Fruit fly (Drosophila melanogaster) whole organism, adult: Measurements from ENCODE around the gene NSD.

ENCODE experiments used
- CG11617 ChIP-seq: fragments of 200-800 bp; sonication (Bioruptor generic); optimal IDR thresholded peaks from 2 replicates; lab custom pipeline; 2017; ENCODE audit warnings: mild to moderate bottlenecking, missing biosample characterization, missing genetic modification reagents, missing genetic modification characterization
- CG12768 ChIP-seq: fragments of 200-800 bp; sonication (Bioruptor generic); optimal IDR thresholded peaks from 2 replicates; lab custom pipeline; 2017; ENCODE audit warnings: missing biosample characterization, missing genetic modification characterization, mild to moderate bottlenecking, moderate library complexity, missing genetic modification reagents
- CG14711 ChIP-seq: fragments of 200-800 bp; sonication (Bioruptor generic); optimal IDR thresholded peaks from 2 replicates; lab custom pipeline; 2018; ENCODE audit warnings: missing biosample characterization, mild to moderate bottlenecking, missing genetic modification characterization, moderate library complexity
- CG33017 ChIP-seq: fragments of 200-800 bp; sonication (Bioruptor generic); optimal IDR thresholded peaks from 2 replicates; lab custom pipeline; 2018; ENCODE audit warnings: missing biosample characterization, mild to moderate bottlenecking, missing genetic modification characterization, moderate library complexity
- CG7101 ChIP-seq: fragments of 200-800 bp; sonication (Bioruptor generic); optimal IDR thresholded peaks from 2 replicates; lab custom pipeline; 2018; ENCODE audit warnings: missing biosample characterization, mild to moderate bottlenecking, missing genetic modification characterization, moderate library complexity
- Crg-1 ChIP-seq: fragments of 200-800 bp; sonication (Bioruptor generic); optimal IDR thresholded peaks from 2 replicates; lab custom pipeline; 2016; ENCODE audit warnings: missing biosample characterization, missing genetic modification characterization
- Hr96 ChIP-seq: fragments of 200-800 bp; sonication (Bioruptor generic); optimal IDR thresholded peaks from 2 replicates; lab custom pipeline; 2016; ENCODE audit warnings: missing biosample characterization, missing genetic modification characterization
- cnc ChIP-seq, 2 experiments: fragments of >200 bp; optimal IDR thresholded peaks; 2 replicates each; lab custom pipeline; 2017
- kay ChIP-seq: fragments of 200-800 bp; sonication (Bioruptor generic); peaks from one replicate; lab custom pipeline; 2016; ENCODE audit warnings: missing biosample characterization, missing genetic modification characterization, borderline replicate concordance
- ovo ChIP-seq: fragments of 200-800 bp; sonication (Bioruptor generic); optimal IDR thresholded peaks from 2 replicates; lab custom pipeline; 2016; ENCODE audit warnings: missing biosample characterization, missing genetic modification characterization
- pad ChIP-seq: fragments of 200-800 bp; sonication (Bioruptor generic); optimal IDR thresholded peaks from 3 replicates; lab custom pipeline; 2017; ENCODE audit warnings: missing biosample characterization, missing genetic modification characterization, mild to moderate bottlenecking, moderate library complexity, missing genetic modification reagents
- tj ChIP-seq: fragments of 200-800 bp; sonication (Bioruptor generic); optimal IDR thresholded peaks from 3 replicates; lab custom pipeline; 2017; ENCODE audit warnings: missing biosample characterization, mild to moderate bottlenecking, missing genetic modification characterization, moderate library complexity
- toe ChIP-seq: fragments of 200-800 bp; sonication (Bioruptor generic); optimal IDR thresholded peaks from 2 replicates; lab custom pipeline; 2016; ENCODE audit warnings: missing biosample characterization, missing genetic modification characterization

DNA sequence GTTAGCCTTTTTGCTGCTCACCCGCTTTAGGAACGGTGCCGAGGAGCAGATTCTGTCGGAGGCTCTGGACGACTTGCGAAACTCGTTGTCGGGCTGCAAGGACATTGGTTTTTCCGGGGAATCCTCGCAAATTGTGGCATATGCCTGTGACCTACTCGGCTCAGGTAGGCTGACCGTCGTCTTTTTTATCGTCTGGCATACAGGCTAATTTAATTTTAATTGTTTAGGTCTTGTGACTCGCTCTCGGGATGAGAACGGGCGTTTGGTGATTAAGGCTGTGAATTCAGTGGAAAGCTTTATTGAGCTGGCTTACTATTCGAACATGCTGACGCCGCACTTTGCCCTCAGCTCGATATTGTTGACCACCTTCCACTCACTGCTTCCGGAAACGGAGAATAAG is 6.2 kb downstream of the NSD start:
- TF ChIP-seq CG11617 (GFP tag; lab: Kevin White, UChicago) (no peak), CG7101 (tag; lab: Kevin White, UChicago) (no peak), toe (GFP tag; lab: Kevin White, UChicago) (no peak), Hr96 (GFP tag; lab: Kevin White, UChicago) (no peak), CG14711 (tag; lab: Kevin White, UChicago) (no peak), CG12768 (no peak), Crg-1 (no peak), pad (no peak), tj (GFP tag; lab: Kevin White, UChicago) (no peak), cnc (optimal IDR thresholded peaks at IDR 0.05; lab: Kevin White, UChicago) (no peak), ovo (no peak), kay (GFP tag; lab: Kevin White, UChicago) (no peak), CG33017 (tag; lab: Kevin White, UChicago) (no peak)
